Worm (Caenorhabditis elegans) whole organism, young adult: ENCODE data around the gene cyn-8.

Experiments used
- B0019.2 ChIP-seq: fragments of 200-800 bp; sonication (Bioruptor generic); conservative IDR thresholded peaks from 2 replicates; pipeline ENCODE4 v1.3.6; 2022; ENCODE audit warnings: missing genetic modification reagents, missing genetic modification characterization, missing compliant biosample characterization
- B0035.1 ChIP-seq: sonication (generic microtip); optimal IDR thresholded peaks from 2 replicates; lab custom pipeline; 2016; ENCODE audit warnings: missing genetic modification characterization, mild to moderate bottlenecking, missing compliant biosample characterization, missing genotype, missing genetic modification reagents
- B0261.1 ChIP-seq: sonication (generic microtip); optimal IDR thresholded peaks from 2 replicates; lab custom pipeline; 2016; ENCODE audit warnings: mild to moderate bottlenecking, missing genetic modification characterization, moderate library complexity, missing compliant biosample characterization
- C17E4.6 ChIP-seq: fragments of 200-800 bp; sonication (Bioruptor generic); IDR thresholded peaks from 2 replicates; pipeline ENCODE4 v1.3.6; 2022; ENCODE audit warnings: missing genetic modification reagents, missing genetic modification characterization, missing compliant biosample characterization
- F22D6.2 ChIP-seq: sonication (generic microtip); optimal IDR thresholded peaks from 2 replicates; lab custom pipeline; 2016; ENCODE audit warnings: mild to moderate bottlenecking, missing genetic modification characterization, missing compliant biosample characterization
- F49E8.2 ChIP-seq: sonication (generic microtip); optimal IDR thresholded peaks from 3 replicates; lab custom pipeline; 2017; ENCODE audit warnings: missing genetic modification characterization, mild to moderate bottlenecking, missing compliant biosample characterization, antibody characterized with exemption, moderate library complexity; ENCODE audit not compliant: insufficient read depth
- F52B5.7 ChIP-seq: sonication (generic microtip); optimal IDR thresholded peaks from 2 replicates; lab custom pipeline; 2016; ENCODE audit warnings: mild to moderate bottlenecking, missing genetic modification characterization, missing compliant biosample characterization
- K11D2.4 ChIP-seq: fragments of 200-800 bp; sonication (Bioruptor generic); IDR thresholded peaks from 2 replicates; pipeline ENCODE4 v1.3.6; 2022; ENCODE audit warnings: missing genetic modification reagents, missing genetic modification characterization, missing compliant biosample characterization
- K12H6.12 ChIP-seq: fragments of 200-800 bp; sonication (Bioruptor generic); optimal IDR thresholded peaks from 2 replicates; lab custom pipeline; 2018; ENCODE audit warnings: mild to moderate bottlenecking, missing genetic modification characterization, missing compliant biosample characterization
- T26A5.8 ChIP-seq: sonication (generic microtip); optimal IDR thresholded peaks from 2 replicates; lab custom pipeline; 2016; ENCODE audit warnings: missing genetic modification characterization, missing compliant biosample characterization
- Y53G8AR.9 ChIP-seq: fragments of 200-800 bp; sonication (Bioruptor generic); conservative IDR thresholded peaks from 2 replicates; pipeline ENCODE4 v1.3.6; 2022; ENCODE audit warnings: missing genetic modification reagents, missing genetic modification characterization, missing compliant biosample characterization
- Y56A3A.18 ChIP-seq: fragments of 200-800 bp; sonication (Bioruptor generic); IDR thresholded peaks from 2 replicates; pipeline ENCODE4 v1.3.6; 2022; ENCODE audit warnings: missing genetic modification reagents, missing genetic modification characterization, missing compliant biosample characterization
- Y67H2A.10 ChIP-seq: fragments of 200-800 bp; sonication (Bioruptor generic); conservative IDR thresholded peaks from 2 replicates; pipeline ENCODE4 v1.3.6; 2022; ENCODE audit warnings: missing genetic modification reagents, missing genetic modification characterization, missing compliant biosample characterization
- akir-1 ChIP-seq: fragments of 200-800 bp; sonication (Bioruptor generic); optimal IDR thresholded peaks from 2 replicates; lab custom pipeline; 2018; ENCODE audit warnings: mild to moderate bottlenecking, missing genetic modification characterization, moderate library complexity, missing compliant biosample characterization
- attf-5 ChIP-seq: fragments of 200-800 bp; sonication (Bioruptor generic); optimal IDR thresholded peaks from 2 replicates; lab custom pipeline; 2018; ENCODE audit warnings: mild to moderate bottlenecking, missing genetic modification characterization, missing compliant biosample characterization
- ccch-3 ChIP-seq: fragments of 200-800 bp; sonication (Bioruptor generic); optimal IDR thresholded peaks from 2 replicates; lab custom pipeline; 2018; ENCODE audit warnings: mild to moderate bottlenecking, missing genetic modification characterization, missing compliant biosample characterization
- cebp-1 ChIP-seq, 2 experiments: fragments of 200-800 bp in 1 of 2; sonication (Bioruptor generic) in 1 of 2; sonication (generic microtip) in 1 of 2; IDR thresholded peaks in 1 of 2; optimal IDR thresholded peaks in 1 of 2; 2 replicates each; pipeline versions ENCODE4 v1.3.6 to Lab custom; 2017 to 2022; ENCODE audit warnings: missing compliant biosample characterization in 2 of 2, missing genetic modification characterization in 2 of 2, mild to moderate bottlenecking in 1 of 2, missing genetic modification reagents in 1 of 2, moderate library complexity in 1 of 2
- chd-7 ChIP-seq: sonication (generic microtip); optimal IDR thresholded peaks from 2 replicates; lab custom pipeline; 2016; ENCODE audit warnings: mild to moderate bottlenecking, missing genetic modification characterization, moderate library complexity, missing compliant biosample characterization
- dpff-1 ChIP-seq: sonication (generic microtip); optimal IDR thresholded peaks from 2 replicates; lab custom pipeline; 2017; ENCODE audit warnings: mild to moderate bottlenecking, missing genetic modification characterization, missing compliant biosample characterization
- hlh-26 ChIP-seq: fragments of 200-800 bp; sonication (Bioruptor generic); conservative IDR thresholded peaks from 2 replicates; pipeline ENCODE4 v1.3.6; 2022; ENCODE audit warnings: missing genetic modification reagents, missing genetic modification characterization, missing compliant biosample characterization
- lin-26 ChIP-seq: fragments of 200-800 bp; sonication (Bioruptor generic); IDR thresholded peaks from 2 replicates; pipeline ENCODE4 v1.3.6; 2022; ENCODE audit warnings: missing genetic modification reagents, missing genetic modification characterization, missing compliant biosample characterization
- lin-54 ChIP-seq: fragments of 200-800 bp; sonication (Bioruptor generic); optimal IDR thresholded peaks from 2 replicates; lab custom pipeline; 2018; ENCODE audit warnings: mild to moderate bottlenecking, missing genetic modification characterization, missing compliant biosample characterization
- madf-6 ChIP-seq: fragments of 200-800 bp; sonication (Bioruptor generic); IDR thresholded peaks from 2 replicates; pipeline ENCODE4 v1.3.6; 2022; ENCODE audit warnings: missing genetic modification reagents, missing genetic modification characterization, missing compliant biosample characterization
- madf-8 ChIP-seq: fragments of 200-800 bp; sonication (Bioruptor generic); conservative IDR thresholded peaks from 2 replicates; pipeline ENCODE4 v1.3.6; 2022; ENCODE audit warnings: missing genetic modification reagents, missing genetic modification characterization, missing compliant biosample characterization
- mcd-1 ChIP-seq: fragments of 200-800 bp; sonication (Bioruptor generic); IDR thresholded peaks from 2 replicates; pipeline ENCODE4 v1.3.6; 2022; ENCODE audit warnings: missing genetic modification reagents, missing genetic modification characterization, missing compliant biosample characterization
- nfyb-1 ChIP-seq: fragments of 200-800 bp; sonication (Bioruptor generic); IDR thresholded peaks from 2 replicates; pipeline ENCODE4 v1.3.6; 2022; ENCODE audit warnings: missing genetic modification reagents, missing genetic modification characterization, missing compliant biosample characterization
- nhr-120 ChIP-seq: fragments of 200-800 bp; sonication (Bioruptor generic); IDR thresholded peaks from 2 replicates; pipeline ENCODE4 v1.3.6; 2022; ENCODE audit warnings: missing genetic modification characterization, missing compliant biosample characterization
- nhr-27 ChIP-seq: fragments of 200-800 bp; sonication (Bioruptor generic); optimal IDR thresholded peaks from 2 replicates; lab custom pipeline; 2018; ENCODE audit warnings: mild to moderate bottlenecking, missing genetic modification characterization, moderate library complexity, missing compliant biosample characterization
- pbrm-1 ChIP-seq: fragments of 200-800 bp; sonication (Bioruptor generic); IDR thresholded peaks from 2 replicates; pipeline ENCODE4 v1.3.6; 2022; ENCODE audit warnings: missing genetic modification reagents, missing genetic modification characterization, missing compliant biosample characterization
- pha-4 ChIP-seq: fragments of 150-350 bp; sonication (generic microtip); optimal IDR thresholded peaks from 2 replicates; lab custom pipeline; 2014; ENCODE audit warnings: missing biosample characterization, missing genetic modification reagents, missing genetic modification characterization
- sea-2 ChIP-seq: fragments of 200-800 bp; sonication (Bioruptor generic); IDR thresholded peaks from 2 replicates; pipeline ENCODE4 v1.3.6; 2022; ENCODE audit warnings: missing genetic modification characterization, missing compliant biosample characterization
- snpc-1.3 ChIP-seq: sonication (generic microtip); optimal IDR thresholded peaks from 2 replicates; lab custom pipeline; 2017; ENCODE audit warnings: missing genetic modification characterization, mild to moderate bottlenecking, missing compliant biosample characterization, antibody characterized with exemption, moderate library complexity, missing genotype, missing genetic modification reagents; ENCODE audit not compliant: insufficient read depth
- snpc-3.4 ChIP-seq: sonication (generic microtip); optimal IDR thresholded peaks from 2 replicates; lab custom pipeline; 2017; ENCODE audit warnings: missing genetic modification characterization, mild to moderate bottlenecking, missing compliant biosample characterization, antibody characterized with exemption, moderate library complexity, missing genotype, missing genetic modification reagents
- snpc-4 ChIP-seq, 5 experiments: fragments of 150-350 bp in 1 of 5; sonication (generic microtip) in 4 of 5; optimal IDR thresholded peaks; 2 replicates each; lab custom pipeline; 2014 to 2018; ENCODE audit warnings: missing genetic modification characterization in 5 of 5, missing biosample characterization in 3 of 5, antibody characterized with exemption in 2 of 5, mild to moderate bottlenecking in 2 of 5, missing compliant biosample characterization in 2 of 5, missing genotype in 2 of 5, moderate library complexity in 2 of 5, missing genetic modification reagents in 1 of 5
- somi-1 ChIP-seq: fragments of 200-800 bp; sonication (Bioruptor generic); optimal IDR thresholded peaks from 2 replicates; lab custom pipeline; 2018; ENCODE audit warnings: mild to moderate bottlenecking, missing genetic modification characterization, missing compliant biosample characterization
- tbp1 ChIP-seq: fragments of 200-800 bp; sonication (Bioruptor generic); optimal IDR thresholded peaks from 2 replicates; lab custom pipeline; 2018; ENCODE audit warnings: mild to moderate bottlenecking, missing genetic modification characterization, missing compliant biosample characterization
- zfh-2 ChIP-seq: fragments of 200-800 bp; sonication (Bioruptor generic); conservative IDR thresholded peaks from 2 replicates; pipeline ENCODE4 v1.3.6; 2022; ENCODE audit warnings: missing genetic modification reagents, missing genetic modification characterization, missing compliant biosample characterization
- ztf-18 ChIP-seq: sonication (generic microtip); optimal IDR thresholded peaks from 2 replicates; lab custom pipeline; 2016; ENCODE audit warnings: missing genotype, mild to moderate bottlenecking, missing genetic modification characterization, missing compliant biosample characterization

Gene cyn-8

ce11 chrX:8939389-8939788 is 28.3 kb downstream of the cyn-8 start (continued):
- TF ChIP-seq Y56A3A.18 (0 out of 2 replicates have a peak, but pooled peaks have one; percentile 49), Y67H2A.10 (GFP tag; lab: Robert Waterston, UW) (no peak), madf-8 (GFP tag; lab: Robert Waterston, UW) (no peak), T26A5.8 (tag; lab: Kevin White, UChicago) (no peak), lin-26 (GFP tag; lab: Robert Waterston, UW) (peak; percentile 75; the same call in 1 of the 2 replicates), K11D2.4 (GFP tag; lab: Robert Waterston, UW) (no peak), ztf-18 (tag; lab: Kevin White, UChicago) (peak; percentile 62), pbrm-1 (peak; percentile 57; the same call in 1 of the 2 replicates), dpff-1 (tag; lab: Kevin White, UChicago) (no peak), snpc-4 (GFP tag; optimal IDR thresholded peaks at IDR 0.05; lab: Kevin White, UChicago) (no peak), snpc-4 (tag; optimal IDR thresholded peaks at IDR 0.05; lab: Kevin White, UChicago) (peak in 2 of 4 experiments; percentile 9 to 66), madf-6 (GFP tag; lab: Robert Waterston, UW) (no peak; the same call in 1 of the 2 replicates), somi-1 (no peak), nhr-27 (tag; lab: Kevin White, UChicago) (no peak), sea-2 (GFP tag; lab: Robert Waterston, UW) (no peak), B0261.1 (peak; percentile 72), ccch-3 (no peak), mcd-1 (GFP tag; lab: Robert Waterston, UW) (no peak), snpc-3.4 (tag; lab: Kevin White, UChicago) (peak; percentile 65), B0019.2 (no peak), lin-54 (GFP tag; lab: Kevin White, UChicago) (peak; percentile 39), tbp1 (GFP tag; lab: Kevin White, UChicago) (peak; percentile 89), akir-1 (GFP tag; lab: Kevin White, UChicago) (no peak), F22D6.2 (tag; lab: Kevin White, UChicago) (no peak), C17E4.6 (GFP tag; lab: Robert Waterston, UW) (no peak), zfh-2 (GFP tag; lab: Robert Waterston, UW) (no peak), cebp-1 (GFP tag; IDR thresholded peaks at IDR 0.05; lab: Robert Waterston, UW) (no peak), cebp-1 (tag; optimal IDR thresholded peaks at IDR 0.05; lab: Kevin White, UChicago) (peak; percentile 43), snpc-1.3 (peak; percentile 37), Y53G8AR.9 (GFP tag; lab: Robert Waterston, UW) (no peak; the same call in 1 of the 2 replicates), B0035.1 (peak; percentile 18), pha-4 (tag; lab: Kevin White, UChicago) (no peak), K12H6.12 (tag; lab: Kevin White, UChicago) (no peak), F49E8.2 (tag; lab: Kevin White, UChicago) (no peak)

- TF ChIP-seq hlh-26 (GFP tag; lab: Robert Waterston, UW) (no peak), nhr-120 (GFP tag; lab: Robert Waterston, UW) (no peak), attf-5 (GFP tag; lab: Kevin White, UChicago) (no peak), F52B5.7 (tag; lab: Kevin White, UChicago) (no peak), nfyb-1 (GFP tag; lab: Robert Waterston, UW) (no peak), chd-7 (tag; lab: Kevin White, UChicago) (no peak)
These were observed 29.0 kb downstream of the cyn-8 start, which contains the start of gene dylt-2 for ce11 chrX:8940059-8940458. Gene dylt-2, minus strand, starts transcription at chrX:8940159.
